Worm (Caenorhabditis elegans) whole organism, L4 larva: ENCODE results near the gene jbts-14.

Experiments
- ZK546.5 ChIP-seq, 2 experiments: sonication (generic microtip); optimal IDR thresholded peaks; 2 replicates each; lab custom pipeline; 2017; ENCODE audit warnings: missing biosample characterization in 2 of 2, missing genetic modification characterization in 2 of 2
- ceh-82 ChIP-seq: sonication (generic microtip); optimal IDR thresholded peaks from 2 replicates; lab custom pipeline; 2017; ENCODE audit warnings: missing biosample characterization, missing genetic modification characterization
- ctbp-1 ChIP-seq: fragments of 200-800 bp; sonication (Bioruptor generic); IDR thresholded peaks from 2 replicates; pipeline ENCODE4 v1.3.6; 2022; ENCODE audit warnings: missing genetic modification reagents, missing genetic modification characterization, missing compliant biosample characterization
- fkh-10 ChIP-seq: fragments of 150-350 bp; optimal IDR thresholded peaks from 2 replicates; lab custom pipeline; 2014; ENCODE audit warnings: missing biosample characterization, missing genetic modification reagents, missing genetic modification characterization
- lin-39 ChIP-seq: fragments of 150-350 bp; optimal IDR thresholded peaks from 2 replicates; lab custom pipeline; 2014; ENCODE audit warnings: missing biosample characterization, missing genetic modification reagents, missing genetic modification characterization
- lsy-2 ChIP-seq, 2 experiments: fragments of 150-350 bp in 1 of 2; sonication (generic microtip) in 1 of 2; optimal IDR thresholded peaks; 2 replicates each; lab custom pipeline; 2014 to 2017; ENCODE audit warnings: missing biosample characterization in 2 of 2, missing genetic modification characterization in 2 of 2
- mdl-1 ChIP-seq, 2 experiments: fragments of 150-350 bp in 1 of 2; sonication (generic microtip) in 1 of 2; optimal IDR thresholded peaks; 2 replicates each; lab custom pipeline; 2014 to 2017; ENCODE audit warnings: missing biosample characterization in 2 of 2, missing genetic modification characterization in 2 of 2
- nhr-28 ChIP-seq: fragments of 150-350 bp; optimal IDR thresholded peaks from 2 replicates; lab custom pipeline; 2014; ENCODE audit warnings: missing biosample characterization, missing genetic modification characterization
- nhr-6 ChIP-seq: fragments of 150-350 bp; optimal IDR thresholded peaks from 2 replicates; lab custom pipeline; 2014; ENCODE audit warnings: missing biosample characterization, missing genetic modification characterization
- pha-4 ChIP-seq, 2 experiments: fragments of 150-350 bp in 1 of 2; fragments of 200-800 bp in 1 of 2; sonication (Bioruptor generic) in 1 of 2; IDR thresholded peaks in 1 of 2; optimal IDR thresholded peaks in 1 of 2; 2 replicates each; pipeline versions ENCODE4 v1.3.6 to Lab custom; 2014 to 2022; ENCODE audit warnings: missing genetic modification characterization in 2 of 2, missing genetic modification reagents in 2 of 2, missing biosample characterization in 1 of 2, missing compliant biosample characterization in 1 of 2
- pqm-1 ChIP-seq: sonication (generic microtip); optimal IDR thresholded peaks from 2 replicates; lab custom pipeline; 2017; ENCODE audit warnings: missing biosample characterization, missing genetic modification characterization
- snpc-4 ChIP-seq: fragments of 150-350 bp; optimal IDR thresholded peaks from 2 replicates; lab custom pipeline; 2014; ENCODE audit warnings: missing biosample characterization, missing genetic modification characterization

ce11 chrX:8711141-8711645 is 7.1 kb downstream of the jbts-14 start, which contains the start of gene F53A9.1:
- no peak for TF ChIP-seq ctbp-1 (GFP tag; lab: Robert Waterston, UW)
- TF ChIP-seq pha-4 (GFP tag; IDR thresholded peaks at IDR 0.05; lab: Robert Waterston, UW): no peak
- TF ChIP-seq pha-4 (tag; optimal IDR thresholded peaks at IDR 0.05; lab: Kevin White, UChicago): no peak
- no peak for TF ChIP-seq lin-39 (tag; lab: Kevin White, UChicago)
- TF ChIP-seq mdl-1 (tag; optimal IDR thresholded peaks at IDR 0.05; lab: Kevin White, UChicago): no peak
- TF ChIP-seq nhr-28 (tag; lab: Kevin White, UChicago): no peak
- TF ChIP-seq pqm-1 (tag; lab: Kevin White, UChicago): no peak
- no peak for TF ChIP-seq fkh-10 (GFP tag; lab: Kevin White, UChicago)
- TF ChIP-seq snpc-4 (tag; lab: Kevin White, UChicago): no peak
- TF ChIP-seq nhr-6: no peak
- TF ChIP-seq lsy-2 (tag; optimal IDR thresholded peaks at IDR 0.05; lab: Kevin White, UChicago): no peak
- TF ChIP-seq ceh-82 (tag; lab: Kevin White, UChicago): no peak
- TF ChIP-seq ZK546.5 (tag; optimal IDR thresholded peaks at IDR 0.05; lab: Kevin White, UChicago): no peak
